Worm (Caenorhabditis elegans) whole organism, L4/young adult: ENCODE results near the gene crn-2.

Experiments
- W03F9.2 ChIP-seq: fragments of 150-350 bp; optimal IDR thresholded peaks from 2 replicates; lab custom pipeline; 2014; ENCODE audit warnings: missing biosample characterization, missing genetic modification characterization
- dao-5 ChIP-seq: sonication (generic microtip); optimal IDR thresholded peaks from 2 replicates; lab custom pipeline; 2016; ENCODE audit warnings: missing genotype, missing genetic modification characterization, moderate library complexity, missing compliant biosample characterization
- him-1 ChIP-seq: sonication (generic microtip); optimal IDR thresholded peaks from 2 replicates; lab custom pipeline; 2016; ENCODE audit warnings: missing genotype, missing genetic modification reagents, missing genetic modification characterization, missing compliant biosample characterization

ce11 chrV:5582860-5583259 is 11.6 kb upstream of the crn-2 start:
- TF ChIP-seq him-1 (no peak), W03F9.2 (tag; lab: Kevin White, UChicago) (no peak), dao-5 (tag; lab: Kevin White, UChicago) (no peak)
